Fruit fly (Drosophila melanogaster) whole organism, adult: ENCODE results near the gene SclA.

ENCODE experiments used
- CG7101 ChIP-seq: fragments of 200-800 bp; sonication (Bioruptor generic); optimal IDR thresholded peaks from 2 replicates; lab custom pipeline; 2018; ENCODE audit warnings: missing biosample characterization, mild to moderate bottlenecking, missing genetic modification characterization, moderate library complexity
- Clk ChIP-seq: fragments of 200-800 bp; sonication (Bioruptor generic); optimal IDR thresholded peaks from 2 replicates; lab custom pipeline; 2017; ENCODE audit warnings: missing biosample characterization, missing genetic modification characterization
- Crg-1 ChIP-seq: fragments of 200-800 bp; sonication (Bioruptor generic); optimal IDR thresholded peaks from 2 replicates; lab custom pipeline; 2016; ENCODE audit warnings: missing biosample characterization, missing genetic modification characterization
- Mnt ChIP-seq: fragments of 200-800 bp; sonication (Bioruptor generic); optimal IDR thresholded peaks from 2 replicates; lab custom pipeline; 2016; ENCODE audit warnings: missing biosample characterization, mild to moderate bottlenecking, missing genetic modification characterization
- cnc ChIP-seq, 2 experiments: fragments of >200 bp; optimal IDR thresholded peaks; 2 replicates each; lab custom pipeline; 2017
- tj ChIP-seq: fragments of 200-800 bp; sonication (Bioruptor generic); optimal IDR thresholded peaks from 3 replicates; lab custom pipeline; 2017; ENCODE audit warnings: missing biosample characterization, mild to moderate bottlenecking, missing genetic modification characterization, moderate library complexity

- TF ChIP-seq CG7101 (tag; lab: Kevin White, UChicago) (no peak), tj (no peak), Mnt (GFP tag; lab: Kevin White, UChicago) (no peak), cnc (optimal IDR thresholded peaks at IDR 0.05; lab: Kevin White, UChicago) (no peak), Crg-1 (GFP tag; lab: Kevin White, UChicago) (no peak), Clk (GFP tag; lab: Kevin White, UChicago) (no peak)
Measured at dm6 chr2L:16859566-16859965, 21.8 kb downstream of the SclA start.
